Worm (Caenorhabditis elegans) whole organism, early embryonic: ENCODE results near the gene E04F6.15.

ENCODE experiments used
- aly-1 ChIP-seq: sonication (generic microtip); optimal IDR thresholded peaks from 2 replicates; lab custom pipeline; 2016; ENCODE audit warnings: missing genetic modification characterization, missing compliant biosample characterization
- ama-1 ChIP-seq: fragments of 150-350 bp; optimal IDR thresholded peaks from 2 replicates; lab custom pipeline; 2014
- ceh-36 ChIP-seq: sonication (generic microtip); optimal IDR thresholded peaks from 2 replicates; lab custom pipeline; 2016; ENCODE audit warnings: missing genetic modification characterization, inconsistent platforms, missing compliant biosample characterization
- ets-7 ChIP-seq: sonication (generic microtip); optimal IDR thresholded peaks from 2 replicates; lab custom pipeline; 2016; ENCODE audit warnings: missing genotype, missing genetic modification characterization, missing compliant biosample characterization
- flt-1 ChIP-seq: fragments of 200-800 bp; sonication (Bioruptor generic); IDR thresholded peaks from 2 replicates; pipeline ENCODE4 v1.3.6; 2022; ENCODE audit warnings: missing genetic modification characterization, missing compliant biosample characterization
- pes-1 ChIP-seq: fragments of 200-800 bp; sonication (Bioruptor generic); IDR thresholded peaks from 2 replicates; pipeline ENCODE4 v1.3.6; 2022; ENCODE audit warnings: missing genetic modification reagents, missing genetic modification characterization, missing compliant biosample characterization
- tbx-37 ChIP-seq: fragments of 200-800 bp; sonication (Bioruptor generic); conservative IDR thresholded peaks from 2 replicates; pipeline ENCODE4 v1.3.6; 2022; ENCODE audit warnings: missing genetic modification reagents, missing genetic modification characterization, missing compliant biosample characterization

DNA sequence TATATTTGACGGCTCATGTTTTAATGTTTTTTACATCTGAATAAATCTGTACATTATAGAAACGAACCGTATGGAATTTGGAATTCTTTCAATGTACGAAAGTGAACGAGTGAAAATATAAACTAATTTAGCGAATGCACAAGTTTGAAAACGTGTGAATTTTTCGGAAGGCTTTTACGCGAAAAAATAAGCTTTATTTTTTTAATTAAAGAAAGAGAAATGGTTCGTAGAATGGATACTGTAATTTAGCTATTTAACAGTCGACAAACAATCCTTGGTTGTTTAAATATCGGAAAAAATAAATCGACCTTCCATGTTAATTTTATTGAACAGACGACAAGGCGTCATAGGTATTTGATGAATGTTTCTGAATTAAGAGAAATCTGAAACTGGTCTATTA is 14.5 kb downstream of the E04F6.15 start, which contains the start of gene acdh-12:
- TF ChIP-seq aly-1 (tag; lab: Kevin White, UChicago), result no peak
- TF ChIP-seq ama-1 (lab: Kevin White, UChicago), result no peak
- no peak for TF ChIP-seq ets-7 (tag; lab: Kevin White, UChicago)
- TF ChIP-seq ceh-36 (tag; lab: Kevin White, UChicago), result no peak
- TF ChIP-seq tbx-37 (GFP tag; lab: Robert Waterston, UW), result no peak
- TF ChIP-seq flt-1, result no peak
- no peak for TF ChIP-seq pes-1 (GFP tag; lab: Robert Waterston, UW)
